Fruit fly (Drosophila melanogaster) whole organism, embryonic: Measurements from ENCODE around the gene Ubi-p63E.

Source experiments
- Abd-B ChIP-seq: fragments of 200-800 bp; sonication (Bioruptor generic); optimal IDR thresholded peaks from 2 replicates; lab custom pipeline; 2018; ENCODE audit warnings: missing biosample characterization, mild to moderate bottlenecking, missing genetic modification characterization, moderate library complexity
- Aef1 ChIP-seq: fragments of 200-800 bp; sonication (Bioruptor generic); IDR thresholded peaks from 3 replicates; pipeline ENCODE4 v1.3.6; 2022; ENCODE audit warnings: missing biosample characterization, missing genetic modification characterization
- Antp ChIP-seq: fragments of 200-800 bp; sonication (Bioruptor generic); optimal IDR thresholded peaks from 3 replicates; lab custom pipeline; 2016; ENCODE audit warnings: missing biosample characterization, missing genetic modification characterization
- Atf6 ChIP-seq: fragments of 200-800 bp; sonication (Bioruptor generic); IDR thresholded peaks from 2 replicates; pipeline ENCODE4 v1.3.6; 2022; ENCODE audit warnings: missing biosample characterization, missing genetic modification characterization
- BEAF-32 ChIP-seq: fragments of 200-800 bp; sonication (Bioruptor generic); optimal IDR thresholded peaks from 3 replicates; lab custom pipeline; 2017; ENCODE audit warnings: missing biosample characterization, missing genetic modification characterization, mild to moderate bottlenecking, moderate library complexity, missing genetic modification reagents
- Bgb ChIP-seq: fragments of 200-800 bp; sonication (Bioruptor generic); IDR thresholded peaks from 2 replicates; pipeline ENCODE4 v1.3.6; 2022; ENCODE audit warnings: missing biosample characterization, missing genetic modification characterization; ENCODE audit not compliant: partially characterized antibody
- CG10209 ChIP-seq: fragments of 200-800 bp; sonication (Bioruptor generic); optimal IDR thresholded peaks from 3 replicates; lab custom pipeline; 2017; ENCODE audit warnings: missing biosample characterization, mild to moderate bottlenecking, missing genetic modification characterization, missing genetic modification reagents
- CG10462 ChIP-seq: fragments of 200-800 bp; sonication (Bioruptor generic); optimal IDR thresholded peaks from 2 replicates; lab custom pipeline; 2016; ENCODE audit warnings: missing biosample characterization, missing genetic modification characterization
- CG10543 ChIP-seq: fragments of 200-800 bp; sonication (Bioruptor generic); optimal IDR thresholded peaks from 3 replicates; lab custom pipeline; 2017; ENCODE audit warnings: missing biosample characterization, mild to moderate bottlenecking, missing genetic modification characterization, moderate library complexity
- CG14667 ChIP-seq: fragments of 200-800 bp; sonication (Bioruptor generic); IDR thresholded peaks from 2 replicates; pipeline ENCODE4 v1.3.6; 2022; ENCODE audit warnings: missing biosample characterization, missing genetic modification characterization
- CG15514 ChIP-seq: fragments of 200-800 bp; sonication (Bioruptor generic); optimal IDR thresholded peaks from 3 replicates; lab custom pipeline; 2017; ENCODE audit warnings: missing biosample characterization, missing genetic modification characterization, mild to moderate bottlenecking, moderate library complexity, missing genetic modification reagents
- CG16815 ChIP-seq: fragments of 200-800 bp; sonication (Bioruptor generic); optimal IDR thresholded peaks from 3 replicates; lab custom pipeline; 2017; ENCODE audit warnings: missing biosample characterization, mild to moderate bottlenecking, missing genetic modification characterization
- CG16863 ChIP-seq: fragments of 200-800 bp; sonication (Bioruptor generic); optimal IDR thresholded peaks from 3 replicates; lab custom pipeline; 2016; ENCODE audit warnings: missing biosample characterization, missing genetic modification characterization
- CG17361 ChIP-seq: fragments of 200-800 bp; sonication (Bioruptor generic); IDR thresholded peaks from 3 replicates; pipeline ENCODE4 v1.3.6; 2022; ENCODE audit warnings: missing biosample characterization, missing genetic modification characterization
- CG18476 ChIP-seq: fragments of 200-800 bp; sonication (Bioruptor generic); optimal IDR thresholded peaks from 2 replicates; lab custom pipeline; 2016; ENCODE audit warnings: missing biosample characterization, mild to moderate bottlenecking, missing genetic modification characterization
- CG18764 ChIP-seq: fragments of 200-800 bp; sonication (Bioruptor generic); optimal IDR thresholded peaks from 3 replicates; lab custom pipeline; 2016; ENCODE audit warnings: missing biosample characterization, missing genetic modification characterization
- CG3847 ChIP-seq: fragments of 200-800 bp; sonication (Bioruptor generic); IDR thresholded peaks from 2 replicates; pipeline ENCODE4 v1.3.6; 2022; ENCODE audit warnings: missing biosample characterization, missing genetic modification characterization
- CG6175 ChIP-seq: fragments of 200-800 bp; sonication (Bioruptor generic); IDR thresholded peaks from 3 replicates; pipeline ENCODE4 v1.3.6; 2022; ENCODE audit warnings: missing biosample characterization, missing genetic modification characterization
- CG7786 ChIP-seq: fragments of 200-800 bp; sonication (Bioruptor generic); optimal IDR thresholded peaks from 2 replicates; lab custom pipeline; 2016; ENCODE audit warnings: missing biosample characterization, missing genetic modification characterization
- CG9437 ChIP-seq: fragments of 200-800 bp; sonication (Bioruptor generic); optimal IDR thresholded peaks from 2 replicates; lab custom pipeline; 2018; ENCODE audit warnings: missing biosample characterization, mild to moderate bottlenecking, missing genetic modification characterization
- CG9817 ChIP-seq: fragments of 200-800 bp; sonication (Bioruptor generic); optimal IDR thresholded peaks from 2 replicates; lab custom pipeline; 2018; ENCODE audit warnings: missing biosample characterization, mild to moderate bottlenecking, missing genetic modification characterization, moderate library complexity
- Dfd ChIP-seq, 2 experiments: fragments of >200 bp; optimal IDR thresholded peaks; 2 replicates each; lab custom pipeline; 2017; ENCODE audit warnings: missing biosample characterization in 2 of 2, missing genetic modification characterization in 2 of 2
- Dref ChIP-seq: fragments of 200-800 bp; sonication (Bioruptor generic); IDR thresholded peaks from 2 replicates; pipeline ENCODE4 v1.3.6; 2022; ENCODE audit warnings: missing biosample characterization, missing genetic modification characterization
- Eip74EF ChIP-seq, 2 experiments: fragments of 200-800 bp in 1 of 2; fragments of >200 bp in 1 of 2; sonication (Bioruptor generic) in 1 of 2; optimal IDR thresholded peaks; 2 replicates each; lab custom pipeline; 2017 to 2019; ENCODE audit warnings: missing biosample characterization in 2 of 2, missing genetic modification characterization in 2 of 2, mild to moderate bottlenecking in 1 of 2, moderate library complexity in 1 of 2
- Elba2 ChIP-seq: fragments of 200-800 bp; sonication (Bioruptor generic); optimal IDR thresholded peaks from 3 replicates; lab custom pipeline; 2016; ENCODE audit warnings: missing biosample characterization, missing genetic modification characterization
- Ets65A ChIP-seq: fragments of 200-800 bp; sonication (Bioruptor generic); peaks from one replicate; lab custom pipeline; 2016; ENCODE audit warnings: missing biosample characterization, missing genetic modification characterization
- Fer1 ChIP-seq: fragments of 200-800 bp; sonication (Bioruptor generic); optimal IDR thresholded peaks from 2 replicates; lab custom pipeline; 2017; ENCODE audit warnings: missing biosample characterization, mild to moderate bottlenecking, missing genetic modification characterization
- Fer3 ChIP-seq: fragments of 200-800 bp; sonication (Bioruptor generic); optimal IDR thresholded peaks from 2 replicates; lab custom pipeline; 2018; ENCODE audit warnings: missing biosample characterization, mild to moderate bottlenecking, missing genetic modification characterization, moderate library complexity
- H15 ChIP-seq: fragments of 200-800 bp; sonication (Bioruptor generic); IDR thresholded peaks from 3 replicates; pipeline ENCODE4 v1.3.6; 2022; ENCODE audit warnings: missing biosample characterization, missing genetic modification characterization
- MTF-1 ChIP-seq: fragments of 200-800 bp; sonication (Bioruptor generic); optimal IDR thresholded peaks from 2 replicates; lab custom pipeline; 2018; ENCODE audit warnings: missing biosample characterization, mild to moderate bottlenecking, missing genetic modification characterization, borderline replicate concordance
- Myb ChIP-seq: fragments of 200-800 bp; sonication (Bioruptor generic); optimal IDR thresholded peaks from 2 replicates; lab custom pipeline; 2016; ENCODE audit warnings: missing biosample characterization, missing genetic modification characterization
- ash1 ChIP-seq: fragments of 200-800 bp; sonication (Bioruptor generic); optimal IDR thresholded peaks from 2 replicates; lab custom pipeline; 2018; ENCODE audit warnings: missing biosample characterization, mild to moderate bottlenecking, missing genetic modification characterization
- br ChIP-seq: fragments of >200 bp; optimal IDR thresholded peaks from 2 replicates; lab custom pipeline; 2017
- da ChIP-seq: fragments of 200-800 bp; sonication (Bioruptor generic); optimal IDR thresholded peaks from 2 replicates; lab custom pipeline; 2016; ENCODE audit warnings: missing biosample characterization, missing genetic modification characterization
- danr ChIP-seq: fragments of 200-800 bp; sonication (Bioruptor generic); IDR thresholded peaks from 2 replicates; pipeline ENCODE4 v1.3.6; 2022; ENCODE audit warnings: missing biosample characterization, missing genetic modification characterization
- ewg ChIP-seq: fragments of 200-800 bp; sonication (Bioruptor generic); optimal IDR thresholded peaks from 3 replicates; lab custom pipeline; 2017; ENCODE audit warnings: mild to moderate bottlenecking, missing biosample characterization, missing genetic modification reagents, missing genetic modification characterization
- gce ChIP-seq: fragments of 200-800 bp; sonication (Bioruptor generic); IDR thresholded peaks from 3 replicates; pipeline ENCODE4 v1.3.6; 2022; ENCODE audit warnings: missing biosample characterization, missing genetic modification characterization
- gro ChIP-seq: fragments of 200-800 bp; sonication (Bioruptor generic); optimal IDR thresholded peaks from 2 replicates; lab custom pipeline; 2016; ENCODE audit warnings: missing biosample characterization, missing genetic modification characterization
- her ChIP-seq: fragments of 200-800 bp; sonication (Bioruptor generic); optimal IDR thresholded peaks from 2 replicates; lab custom pipeline; 2016; ENCODE audit warnings: missing biosample characterization, missing genetic modification characterization
- luna ChIP-seq: fragments of 200-800 bp; sonication (Bioruptor generic); optimal IDR thresholded peaks from 2 replicates; lab custom pipeline; 2016; ENCODE audit warnings: missing biosample characterization, missing genetic modification characterization
- pan ChIP-seq, 4 experiments: fragments of >200 bp in 3 of 4; fragments of 200-800 bp in 1 of 4; sonication (Bioruptor generic) in 1 of 4; optimal IDR thresholded peaks in 3 of 4; IDR thresholded peaks in 1 of 4; 2 replicates each; pipeline versions ENCODE4 v1.3.6 to Lab custom; 2017 to 2022; ENCODE audit warnings: missing biosample characterization in 2 of 4, missing genetic modification characterization in 2 of 4, mixed read lengths in 1 of 4
- salm ChIP-seq: fragments of 200-800 bp; sonication (Bioruptor generic); optimal IDR thresholded peaks from 2 replicates; lab custom pipeline; 2018; ENCODE audit warnings: missing biosample characterization, mild to moderate bottlenecking, missing genetic modification characterization
- scrt ChIP-seq: fragments of 200-800 bp; sonication (Bioruptor generic); optimal IDR thresholded peaks from 2 replicates; lab custom pipeline; 2018; ENCODE audit warnings: missing biosample characterization, mild to moderate bottlenecking, missing genetic modification characterization, moderate library complexity
- sens ChIP-seq: fragments of 200-800 bp; sonication (Bioruptor generic); peaks from one replicate; lab custom pipeline; 2016; ENCODE audit warnings: missing biosample characterization, missing genetic modification characterization
- seq ChIP-seq: fragments of 200-800 bp; sonication (Bioruptor generic); IDR thresholded peaks from 2 replicates; pipeline ENCODE4 v1.3.6; 2022; ENCODE audit warnings: missing biosample characterization, missing genetic modification characterization
- sima ChIP-seq: fragments of 200-800 bp; sonication (Bioruptor generic); optimal IDR thresholded peaks from 2 replicates; lab custom pipeline; 2016; ENCODE audit warnings: missing biosample characterization, missing genetic modification characterization
- sqz ChIP-seq: fragments of 200-800 bp; sonication (Bioruptor generic); optimal IDR thresholded peaks from 3 replicates; lab custom pipeline; 2018; ENCODE audit warnings: missing biosample characterization, mild to moderate bottlenecking, missing genetic modification characterization
- stc ChIP-seq: fragments of 200-800 bp; sonication (Bioruptor generic); IDR thresholded peaks from 2 replicates; pipeline ENCODE4 v1.3.6; 2022; ENCODE audit warnings: missing biosample characterization, missing genetic modification characterization
- stwl ChIP-seq: fragments of 200-800 bp; sonication (Bioruptor generic); optimal IDR thresholded peaks from 3 replicates; lab custom pipeline; 2018; ENCODE audit warnings: missing biosample characterization, mild to moderate bottlenecking, missing genetic modification characterization, moderate library complexity

Ubi-p63E gene

DNA sequence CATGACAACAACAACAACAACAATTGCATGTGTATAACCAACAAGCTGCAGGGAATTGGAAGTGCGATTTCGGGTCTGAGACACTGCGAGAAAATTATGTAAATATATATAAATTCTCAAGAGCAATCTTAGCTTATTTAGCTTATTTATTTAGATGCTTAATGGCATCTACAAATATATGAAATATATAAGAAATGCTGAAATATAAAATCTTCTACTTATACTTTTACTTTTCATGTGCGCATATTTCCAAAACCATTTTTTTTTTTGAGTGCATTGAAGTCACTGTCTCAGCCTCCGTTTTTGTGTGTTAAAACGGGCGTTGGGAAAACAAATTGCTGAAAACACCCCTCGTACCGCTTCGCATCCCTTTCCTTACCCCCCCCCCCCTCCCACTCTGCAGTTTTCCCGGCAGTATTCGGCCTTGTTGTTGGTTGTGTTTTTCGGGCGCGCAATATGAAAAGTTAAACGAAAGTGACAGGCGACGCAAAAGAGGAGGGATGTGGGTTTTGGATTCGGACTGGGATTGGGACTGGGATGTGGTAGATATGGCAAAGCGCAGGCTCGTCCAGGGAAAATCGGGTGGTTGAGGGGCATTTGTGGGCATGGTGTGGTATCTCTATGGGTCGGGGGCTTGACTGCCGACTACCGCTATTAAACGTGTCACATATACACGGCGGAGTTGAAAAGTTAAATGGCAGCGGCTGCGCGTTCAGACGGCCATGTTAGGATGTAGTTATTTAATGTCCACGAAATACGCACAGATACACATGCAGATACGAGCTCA, 47.6 kb downstream of the Ubi-p63E start (continued):
- TF ChIP-seq CG10462 (GFP tag; lab: Kevin White, UChicago), result peak; percentile 10
- peak; percentile 56 for TF ChIP-seq CG10209
- peak; percentile 65 for TF ChIP-seq ewg (GFP tag; lab: Kevin White, UChicago)
- TF ChIP-seq luna (GFP tag; lab: Kevin White, UChicago), result no peak
- no peak for TF ChIP-seq MTF-1 (GFP tag; lab: Kevin White, UChicago)
- no peak for TF ChIP-seq Myb (GFP tag; lab: Kevin White, UChicago)
- peak; percentile 50; the same call in 1 of the 2 replicates for TF ChIP-seq seq (GFP tag; lab: Robert Waterston, UW)
- TF ChIP-seq Fer3, result no peak
- no peak for TF ChIP-seq her
- no peak for TF ChIP-seq CG18764 (GFP tag; lab: Kevin White, UChicago)
- peak; percentile 83 for TF ChIP-seq scrt (GFP tag; lab: Kevin White, UChicago)
- TF ChIP-seq Dref (GFP tag; lab: Robert Waterston, UW), result no peak
- TF ChIP-seq Eip74EF (GFP tag; optimal IDR thresholded peaks at IDR 0.05; lab: Kevin White, UChicago), result no peak
- TF ChIP-seq H15 (GFP tag; lab: Robert Waterston, UW), result no peak
- TF ChIP-seq salm, result no peak
- no peak for TF ChIP-seq CG18476
- no peak for TF ChIP-seq Aef1 (GFP tag; lab: Robert Waterston, UW)
- TF ChIP-seq CG9437 (GFP tag; lab: Kevin White, UChicago), result peak; percentile 15
- TF ChIP-seq Bgb (GFP tag; lab: Robert Waterston, UW), result no peak
- no peak for TF ChIP-seq CG6175
- TF ChIP-seq gro, result no peak
- TF ChIP-seq pan (optimal IDR thresholded peaks at IDR 0.05; lab: Kevin White, UChicago), result no peak
- no peak for TF ChIP-seq pan (GFP tag; optimal IDR thresholded peaks at IDR 0.05 in 1 of 2, IDR thresholded peaks at IDR 0.05 in 1 of 2)
- TF ChIP-seq danr (GFP tag; lab: Robert Waterston, UW), result no peak
- no peak for TF ChIP-seq da (GFP tag; lab: Kevin White, UChicago)
- peak; percentile 93 for TF ChIP-seq sens (GFP tag; lab: Kevin White, UChicago)
- TF ChIP-seq CG7786 (GFP tag; lab: Kevin White, UChicago), result no peak
- no peak for TF ChIP-seq gce (GFP tag; lab: Robert Waterston, UW)
- TF ChIP-seq Antp (GFP tag; lab: Kevin White, UChicago), result no peak
- no peak for TF ChIP-seq sima (GFP tag; lab: Kevin White, UChicago)
- 0 out of 2 replicates have a peak, but pooled peaks have one; percentile 30 for TF ChIP-seq CG14667
- peak; percentile 3 for TF ChIP-seq sqz (GFP tag; lab: Kevin White, UChicago)
- TF ChIP-seq br (lab: Kevin White, UChicago), result no peak
- peak; percentile 66; the same call in 2 of the 3 replicates for TF ChIP-seq CG17361 (GFP tag; lab: Robert Waterston, UW)
- no peak for TF ChIP-seq CG16863 (GFP tag; lab: Kevin White, UChicago)
- TF ChIP-seq Elba2 (GFP tag; lab: Kevin White, UChicago), result peak; percentile 21
- peak; percentile 55 for TF ChIP-seq CG16815
- TF ChIP-seq stwl, result no peak
- TF ChIP-seq CG9817, result no peak
- TF ChIP-seq CG10543, result no peak
- TF ChIP-seq Ets65A (GFP tag; lab: Kevin White, UChicago), result peak; percentile 79
- TF ChIP-seq ash1, result no peak
- TF ChIP-seq stc, result peak; percentile 50; the same call in 1 of the 2 replicates
- TF ChIP-seq CG15514, result no peak
- TF ChIP-seq Fer1 (GFP tag; lab: Kevin White, UChicago), result peak; percentile 38
- no peak for TF ChIP-seq BEAF-32 (GFP tag; lab: Kevin White, UChicago)
- peak; percentile 42 for TF ChIP-seq Abd-B (GFP tag; lab: Kevin White, UChicago)
- TF ChIP-seq Dfd (GFP tag; optimal IDR thresholded peaks at IDR 0.05; lab: Kevin White, UChicago), result no peak
- TF ChIP-seq CG3847 (GFP tag; lab: Robert Waterston, UW), result 0 out of 2 replicates have a peak, but pooled peaks have one; percentile 22
- 0 out of 2 replicates have a peak, but pooled peaks have one; percentile 17 for TF ChIP-seq Atf6
